Fruit fly (Drosophila melanogaster) whole organism, prepupa: Measurements from ENCODE around the gene kat80.

ENCODE experiments used
- CG16779 ChIP-seq: fragments of 200-800 bp; sonication (Bioruptor generic); optimal IDR thresholded peaks from 3 replicates; lab custom pipeline; 2017; ENCODE audit warnings: missing biosample characterization, mild to moderate bottlenecking, missing genetic modification characterization
- vri ChIP-seq: fragments of 200-800 bp; sonication (Bioruptor generic); optimal IDR thresholded peaks from 3 replicates; lab custom pipeline; 2016; ENCODE audit warnings: missing biosample characterization, mild to moderate bottlenecking, missing genetic modification characterization

dm6 chrX:16325472-16325871 is 49.5 kb upstream of the kat80 start, which contains the start of gene CalpC:
- no peak for TF ChIP-seq vri (GFP tag; lab: Kevin White, UChicago)
- no peak for TF ChIP-seq CG16779 (tag; lab: Kevin White, UChicago)
